Worm (Caenorhabditis elegans) whole organism, L1 larva: ENCODE data around the gene paml-1.

ENCODE experiments used
- C04F5.9 ChIP-seq: sonication (generic microtip); optimal IDR thresholded peaks from 2 replicates; lab custom pipeline; 2016; ENCODE audit warnings: missing genetic modification characterization, missing compliant biosample characterization
- C16A3.4 ChIP-seq: fragments of 150-350 bp; optimal IDR thresholded peaks from 2 replicates; lab custom pipeline; 2014; ENCODE audit warnings: missing biosample characterization, missing genetic modification characterization
- C34B4.2 ChIP-seq: sonication (generic microtip); optimal IDR thresholded peaks from 2 replicates; lab custom pipeline; 2017; ENCODE audit warnings: mild to moderate bottlenecking, missing genetic modification characterization, missing compliant biosample characterization
- F16B12.6 ChIP-seq: fragments of 150-350 bp; optimal IDR thresholded peaks from 2 replicates; lab custom pipeline; 2014; ENCODE audit warnings: missing biosample characterization, missing genetic modification characterization
- Y116A8C.19 ChIP-seq: sonication (generic microtip); optimal IDR thresholded peaks from 2 replicates; lab custom pipeline; 2016; ENCODE audit warnings: missing compliant biosample characterization, missing genetic modification characterization, borderline replicate concordance
- aha-1 ChIP-seq: fragments of 150-350 bp; optimal IDR thresholded peaks from 2 replicates; lab custom pipeline; 2014; ENCODE audit warnings: missing biosample characterization, missing genetic modification characterization
- blmp-1 ChIP-seq: fragments of 150-350 bp; optimal IDR thresholded peaks from 2 replicates; lab custom pipeline; 2014; ENCODE audit warnings: missing biosample characterization, missing genetic modification characterization
- ceh-63 ChIP-seq: fragments of 200-800 bp; sonication (Bioruptor generic); optimal IDR thresholded peaks from 2 replicates; lab custom pipeline; 2018; ENCODE audit warnings: mild to moderate bottlenecking, missing genetic modification characterization, missing compliant biosample characterization
- ceh-8 ChIP-seq: fragments of 200-800 bp; sonication (Bioruptor generic); optimal IDR thresholded peaks from 2 replicates; lab custom pipeline; 2018; ENCODE audit warnings: mild to moderate bottlenecking, missing genetic modification characterization, moderate library complexity, missing compliant biosample characterization
- ceh-82 ChIP-seq, 3 experiments: fragments of 150-350 bp in 1 of 3; sonication (generic microtip) in 2 of 3; optimal IDR thresholded peaks; 2 replicates each; lab custom pipeline; 2014 to 2017; ENCODE audit warnings: missing biosample characterization in 3 of 3, missing genetic modification characterization in 3 of 3
- ceh-90 ChIP-seq: sonication (generic microtip); optimal IDR thresholded peaks from 2 replicates; lab custom pipeline; 2016; ENCODE audit warnings: missing genetic modification characterization, missing compliant biosample characterization
- efl-1 ChIP-seq, 4 experiments: fragments of 150-350 bp; optimal IDR thresholded peaks in 3 of 4; peaks in 1 of 4; 1 replicate in 1 of 4; 2 replicates in 3 of 4; lab custom pipeline; 2014; ENCODE audit warnings: missing biosample characterization in 2 of 4, missing genetic modification characterization in 2 of 4, missing genetic modification reagents in 2 of 4
- efl-3 ChIP-seq: fragments of 200-800 bp; sonication (Bioruptor generic); optimal IDR thresholded peaks from 2 replicates; lab custom pipeline; 2018; ENCODE audit warnings: mild to moderate bottlenecking, missing genetic modification characterization, missing compliant biosample characterization
- egl-13 ChIP-seq: sonication (generic microtip); optimal IDR thresholded peaks from 2 replicates; lab custom pipeline; 2016; ENCODE audit warnings: missing genotype, missing genetic modification reagents, missing genetic modification characterization, missing compliant biosample characterization
- egl-27 ChIP-seq, 2 experiments: fragments of 150-350 bp in 1 of 2; sonication (generic microtip); optimal IDR thresholded peaks; 3 replicates each; lab custom pipeline; 2017 to 2018; ENCODE audit warnings: missing biosample characterization in 2 of 2, missing genetic modification characterization in 2 of 2, missing genetic modification reagents in 2 of 2
- elt-2 ChIP-seq: sonication (generic microtip); optimal IDR thresholded peaks from 2 replicates; lab custom pipeline; 2016; ENCODE audit warnings: missing genetic modification characterization, mild to moderate bottlenecking, inconsistent platforms, missing compliant biosample characterization, missing genetic modification reagents
- elt-3 ChIP-seq, 6 experiments: fragments of 150-350 bp in 1 of 6; sonication (generic microtip); optimal IDR thresholded peaks; 2 replicates each; lab custom pipeline; 2017 to 2018; ENCODE audit warnings: missing biosample characterization in 6 of 6, missing genetic modification characterization in 6 of 6, inconsistent platforms in 1 of 6
- ets-5 ChIP-seq: fragments of 200-800 bp; sonication (Bioruptor generic); IDR thresholded peaks from 2 replicates; pipeline ENCODE4 v1.3.6; 2022; ENCODE audit warnings: missing genetic modification characterization, missing compliant biosample characterization
- fkh-4 ChIP-seq: sonication (generic microtip); optimal IDR thresholded peaks from 2 replicates; lab custom pipeline; 2016; ENCODE audit warnings: missing compliant biosample characterization, missing genetic modification characterization, borderline replicate concordance
- fkh-8 ChIP-seq: sonication (generic microtip); optimal IDR thresholded peaks from 2 replicates; lab custom pipeline; 2016; ENCODE audit warnings: mild to moderate bottlenecking, missing genetic modification characterization, missing compliant biosample characterization
- grh-1 ChIP-seq: fragments of 200-800 bp; sonication (Bioruptor generic); IDR thresholded peaks from 2 replicates; pipeline ENCODE4 v1.3.6; 2022; ENCODE audit warnings: missing genetic modification reagents, missing genetic modification characterization, missing compliant biosample characterization
- hpl-2 ChIP-seq: fragments of 150-350 bp; optimal IDR thresholded peaks from 2 replicates; lab custom pipeline; 2014; ENCODE audit warnings: missing biosample characterization, missing genetic modification reagents, missing genetic modification characterization
- irx-1 ChIP-seq: sonication (generic microtip); optimal IDR thresholded peaks from 2 replicates; lab custom pipeline; 2016; ENCODE audit warnings: missing genetic modification characterization, missing compliant biosample characterization
- isw-1 ChIP-seq: fragments of 200-800 bp; sonication (Bioruptor generic); IDR thresholded peaks from 2 replicates; pipeline ENCODE4 v1.3.6; 2022; ENCODE audit warnings: missing genetic modification characterization, missing compliant biosample characterization
- lin-13 ChIP-seq: fragments of 150-350 bp; optimal IDR thresholded peaks from 2 replicates; lab custom pipeline; 2014; ENCODE audit warnings: missing biosample characterization, missing genetic modification reagents, missing genetic modification characterization
- lin-15B ChIP-seq: fragments of 150-350 bp; sonication (generic microtip); optimal IDR thresholded peaks from 3 replicates; lab custom pipeline; 2014; ENCODE audit warnings: missing biosample characterization, missing genetic modification characterization
- lin-35 ChIP-seq, 2 experiments: fragments of 150-350 bp; optimal IDR thresholded peaks; 2 replicates each; lab custom pipeline; 2014; ENCODE audit warnings: missing biosample characterization in 2 of 2, missing genetic modification characterization in 2 of 2, missing genetic modification reagents in 2 of 2
- lir-3 ChIP-seq: sonication (generic microtip); optimal IDR thresholded peaks from 2 replicates; lab custom pipeline; 2016; ENCODE audit warnings: mild to moderate bottlenecking, missing genetic modification characterization, moderate library complexity, missing compliant biosample characterization; ENCODE audit not compliant: poor library complexity
- mab-9 ChIP-seq: fragments of 200-800 bp; sonication (Bioruptor generic); IDR thresholded peaks from 2 replicates; pipeline ENCODE4 v1.3.6; 2022; ENCODE audit warnings: missing genetic modification reagents, missing genetic modification characterization, missing compliant biosample characterization
- mep-1 ChIP-seq: fragments of 150-350 bp; optimal IDR thresholded peaks from 2 replicates; lab custom pipeline; 2014; ENCODE audit warnings: missing biosample characterization, missing genetic modification characterization
- nhr-11 ChIP-seq: fragments of 150-350 bp; optimal IDR thresholded peaks from 2 replicates; lab custom pipeline; 2014; ENCODE audit warnings: missing biosample characterization, missing genetic modification characterization
- nhr-12 ChIP-seq: sonication (generic microtip); optimal IDR thresholded peaks from 2 replicates; lab custom pipeline; 2017; ENCODE audit warnings: missing biosample characterization, missing genetic modification characterization
- nhr-19 ChIP-seq: fragments of 200-800 bp; sonication (Bioruptor generic); conservative IDR thresholded peaks from 2 replicates; pipeline ENCODE4 v1.3.6; 2022; ENCODE audit warnings: missing genetic modification characterization, missing compliant biosample characterization
- nhr-20 ChIP-seq: sonication (generic microtip); optimal IDR thresholded peaks from 2 replicates; lab custom pipeline; 2016; ENCODE audit warnings: mild to moderate bottlenecking, missing genetic modification characterization, missing compliant biosample characterization
- nhr-237 ChIP-seq: fragments of 150-350 bp; optimal IDR thresholded peaks from 2 replicates; lab custom pipeline; 2014; ENCODE audit warnings: missing biosample characterization, missing genetic modification characterization
- nhr-77 ChIP-seq: fragments of 150-350 bp; optimal IDR thresholded peaks from 2 replicates; lab custom pipeline; 2014; ENCODE audit warnings: missing biosample characterization, missing genetic modification characterization
- nhr-85 ChIP-seq: sonication (generic microtip); peaks from one replicate; lab custom pipeline; 2016; ENCODE audit warnings: missing genetic modification characterization, inconsistent platforms, missing compliant biosample characterization
- nhr-90 ChIP-seq: sonication (generic microtip); optimal IDR thresholded peaks from 2 replicates; lab custom pipeline; 2016; ENCODE audit warnings: mild to moderate bottlenecking, missing genetic modification characterization, missing compliant biosample characterization; ENCODE audit not compliant: poor library complexity
- rnt-1 ChIP-seq: sonication (generic microtip); optimal IDR thresholded peaks from 2 replicates; lab custom pipeline; 2016; ENCODE audit warnings: mild to moderate bottlenecking, missing genetic modification characterization, moderate library complexity, missing compliant biosample characterization
- skn-1 ChIP-seq: fragments of 150-350 bp; optimal IDR thresholded peaks from 2 replicates; lab custom pipeline; 2014; ENCODE audit warnings: missing biosample characterization, missing genetic modification characterization
- snu-23 ChIP-seq: sonication (generic microtip); optimal IDR thresholded peaks from 2 replicates; lab custom pipeline; 2016; ENCODE audit warnings: missing genetic modification characterization, missing compliant biosample characterization
- sptf-1 ChIP-seq: fragments of 150-350 bp; optimal IDR thresholded peaks from 2 replicates; lab custom pipeline; 2014; ENCODE audit warnings: missing biosample characterization, missing genetic modification characterization
- tbx-2 ChIP-seq: sonication (generic microtip); optimal IDR thresholded peaks from 2 replicates; lab custom pipeline; 2016; ENCODE audit warnings: missing genetic modification characterization, missing compliant biosample characterization
- tlp-1 ChIP-seq: fragments of 150-350 bp; optimal IDR thresholded peaks from 2 replicates; lab custom pipeline; 2014; ENCODE audit warnings: missing biosample characterization, missing genetic modification characterization
- unc-130 ChIP-seq: fragments of 150-350 bp; optimal IDR thresholded peaks from 2 replicates; lab custom pipeline; 2017; ENCODE audit warnings: missing biosample characterization, missing genetic modification characterization, inconsistent platforms
- unc-98 ChIP-seq: fragments of 200-800 bp; sonication (Bioruptor generic); IDR thresholded peaks from 2 replicates; pipeline ENCODE4 v1.3.6; 2022; ENCODE audit warnings: missing genetic modification characterization, missing compliant biosample characterization
- xbp-1 ChIP-seq: sonication (generic microtip); optimal IDR thresholded peaks from 2 replicates; lab custom pipeline; 2016; ENCODE audit warnings: missing genetic modification characterization, missing compliant biosample characterization
- zip-4 ChIP-seq: fragments of 200-800 bp; sonication (Bioruptor generic); optimal IDR thresholded peaks from 2 replicates; lab custom pipeline; 2018; ENCODE audit warnings: mild to moderate bottlenecking, missing genetic modification characterization, moderate library complexity, missing compliant biosample characterization

The paml-1 gene

ce11 chrIII:10248441-10249137 lies 14.7 kb upstream of the paml-1 start, which contains the start of the genes div-1 and cor-1 (continued):
- TF ChIP-seq Y116A8C.19 (tag; lab: Kevin White, UChicago) (no peak), mep-1 (peak; percentile 16), mab-9 (GFP tag; lab: Robert Waterston, UW) (no peak), nhr-12 (no peak), irx-1 (tag; lab: Kevin White, UChicago) (no peak), nhr-77 (peak; percentile 12), aha-1 (tag; lab: Kevin White, UChicago) (no peak), C34B4.2 (no peak), nhr-20 (peak; percentile 5), snu-23 (GFP tag; lab: Kevin White, UChicago) (peak; percentile 32), zip-4 (no peak), ceh-82 (tag; optimal IDR thresholded peaks at IDR 0.05; lab: Kevin White, UChicago) (peak in 2 of 3 experiments; percentile 25 to 46), ceh-63 (GFP tag; lab: Kevin White, UChicago) (no peak), lin-35 (GFP tag; optimal IDR thresholded peaks at IDR 0.05; lab: Kevin White, UChicago) (peak; percentile 86 to 93), lin-13 (GFP tag; lab: Kevin White, UChicago) (peak; percentile 39), grh-1 (no peak), egl-27 (tag; optimal IDR thresholded peaks at IDR 0.05; lab: Kevin White, UChicago) (no peak), C04F5.9 (tag; lab: Kevin White, UChicago) (no peak), rnt-1 (tag; lab: Kevin White, UChicago) (peak; percentile 48), C16A3.4 (tag; lab: Kevin White, UChicago) (peak; percentile 52), elt-2 (tag; lab: Kevin White, UChicago) (no peak), sptf-1 (no peak), nhr-85 (tag; lab: Kevin White, UChicago) (no peak), unc-130 (tag; lab: Kevin White, UChicago) (no peak), hpl-2 (GFP tag; lab: Kevin White, UChicago) (no peak), ceh-8 (GFP tag; lab: Kevin White, UChicago) (no peak), fkh-8 (peak; percentile 40), xbp-1 (tag; lab: Kevin White, UChicago) (peak; percentile 40), lin-15B (tag; lab: Kevin White, UChicago) (peak; percentile 34), nhr-237 (tag; lab: Kevin White, UChicago) (no peak), efl-1 (optimal IDR thresholded peaks at IDR 0.05; lab: Kevin White, UChicago) (peak; percentile 76 to 90), efl-1 (GFP tag; optimal IDR thresholded peaks at IDR 0.05 in 1 of 2; lab: Kevin White, UChicago) (peak; percentile 87 to 99), unc-98 (GFP tag; lab: Robert Waterston, UW) (no peak)

DNA sequence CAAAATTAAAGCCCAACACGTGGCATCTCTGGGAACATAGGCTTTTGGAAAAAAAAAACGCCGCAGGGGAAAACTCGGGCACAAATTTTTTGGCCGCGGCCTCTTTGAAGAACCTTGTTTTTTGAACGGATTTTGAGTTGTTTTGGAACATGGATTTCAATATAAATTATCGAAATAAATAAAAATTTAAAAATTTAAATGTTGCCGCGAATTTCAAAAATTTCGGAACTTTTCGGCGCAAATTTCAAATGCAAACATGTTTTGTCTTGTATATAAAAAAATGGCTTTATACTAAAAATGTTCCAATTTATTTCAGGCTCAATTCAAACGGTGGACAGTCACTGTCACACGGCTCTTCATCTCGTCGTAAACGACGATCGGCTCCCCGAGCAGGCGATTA lies 10.1 kb upstream of the paml-1 start:
- TF ChIP-seq nhr-85 (tag; lab: Kevin White, UChicago) (peak; percentile 56), F16B12.6 (tag; lab: Kevin White, UChicago) (no peak), nhr-11 (tag; lab: Kevin White, UChicago) (no peak), tbx-2 (no peak), nhr-20 (no peak)

DNA sequence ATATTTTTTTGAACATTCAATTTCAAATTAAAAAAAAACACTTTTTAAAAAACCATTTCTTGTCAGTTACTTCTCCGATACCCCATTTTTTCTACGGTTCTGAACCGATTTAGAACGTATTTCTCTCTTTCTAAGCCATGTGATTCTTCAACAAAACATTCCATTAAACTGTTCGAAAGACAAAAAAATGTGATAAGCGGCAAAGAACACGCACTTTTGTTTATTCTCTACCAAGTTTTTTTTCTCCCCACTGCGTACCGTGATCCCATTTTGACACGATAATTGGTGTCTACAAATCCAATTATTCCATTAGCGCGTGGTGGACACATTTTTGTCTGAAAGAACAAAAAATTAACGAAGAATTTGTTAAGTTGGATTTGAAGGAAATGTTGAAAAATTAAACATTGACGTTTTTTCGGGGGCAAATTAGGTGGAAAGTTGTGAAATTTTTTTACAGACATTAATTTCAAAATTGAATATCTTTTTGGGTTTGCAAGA lies 7.5 kb upstream of the paml-1 start:
- TF ChIP-seq skn-1 (tag; lab: Kevin White, UChicago) (no peak), lir-3 (tag; lab: Kevin White, UChicago) (no peak), irx-1 (tag; lab: Kevin White, UChicago) (no peak), elt-3 (tag; optimal IDR thresholded peaks at IDR 0.05; lab: Kevin White, UChicago) (peak in 1 of 6 experiments; percentile 77), fkh-4 (no peak), isw-1 (GFP tag; lab: Robert Waterston, UW) (no peak), nhr-11 (tag; lab: Kevin White, UChicago) (no peak), ceh-90 (tag; lab: Kevin White, UChicago) (no peak), egl-13 (tag; lab: Kevin White, UChicago) (no peak), aha-1 (tag; lab: Kevin White, UChicago) (no peak), fkh-8 (no peak), nhr-90 (no peak), blmp-1 (tag; lab: Kevin White, UChicago) (peak; percentile 22), ets-5 (GFP tag; lab: Robert Waterston, UW) (no peak), efl-3 (GFP tag; lab: Kevin White, UChicago) (no peak), zip-4 (no peak), C04F5.9 (tag; lab: Kevin White, UChicago) (no peak), nhr-77 (no peak), tlp-1 (tag; lab: Kevin White, UChicago) (no peak), grh-1 (0 out of 2 replicates have a peak, but pooled peaks have one; percentile 16), mep-1 (no peak), nhr-19 (GFP tag; lab: Robert Waterston, UW) (peak; percentile 49)
